Worm (Caenorhabditis elegans): ENCODE results near the gene F35B12.10.

ce11 chrV:11631128-11631527, 2.1 kb upstream of the F35B12.10 start:
- TF ChIP-seq ztf-23 (GFP tag; IDR thresholded peaks at IDR 0.05) (no peak), flt-1 (GFP tag; IDR thresholded peaks at IDR 0.05) (no peak), T22C8.4 (GFP tag; IDR thresholded peaks at IDR 0.05) (no peak), klf-2 (GFP tag; conservative IDR thresholded peaks at IDR 0.05) (no peak)
